Fruit fly (Drosophila melanogaster) whole organism: ENCODE results near the gene CG5969.
"Not testable (repeated sequence)": the region's sequence is repeated elsewhere in the genome, so short reads cannot be mapped to it uniquely, and the experiment has no call there.

Source experiments
- CG8478 ChIP-seq: fragments of >200 bp; optimal IDR thresholded peaks from 2 replicates; lab custom pipeline; 2018; ENCODE audit warnings: inconsistent platforms
- Dll ChIP-seq: fragments of >200 bp; optimal IDR thresholded peaks from 2 replicates; lab custom pipeline; 2017
- EcR ChIP-seq, 2 experiments: fragments of >200 bp; optimal IDR thresholded peaks; 2 replicates each; lab custom pipeline; 2017; ENCODE audit warnings: missing biosample characterization in 2 of 2, missing genetic modification characterization in 2 of 2, missing genetic modification reagents in 2 of 2
- pan ChIP-seq: fragments of >200 bp; optimal IDR thresholded peaks from 2 replicates; lab custom pipeline; 2017
- psq ChIP-seq: fragments of >200 bp; optimal IDR thresholded peaks from 2 replicates; lab custom pipeline; 2017
- usp ChIP-seq: fragments of >200 bp; optimal IDR thresholded peaks from 2 replicates; lab custom pipeline; 2017; ENCODE audit warnings: missing biosample characterization, missing genetic modification characterization, mixed read lengths

CG5969 gene

DNA sequence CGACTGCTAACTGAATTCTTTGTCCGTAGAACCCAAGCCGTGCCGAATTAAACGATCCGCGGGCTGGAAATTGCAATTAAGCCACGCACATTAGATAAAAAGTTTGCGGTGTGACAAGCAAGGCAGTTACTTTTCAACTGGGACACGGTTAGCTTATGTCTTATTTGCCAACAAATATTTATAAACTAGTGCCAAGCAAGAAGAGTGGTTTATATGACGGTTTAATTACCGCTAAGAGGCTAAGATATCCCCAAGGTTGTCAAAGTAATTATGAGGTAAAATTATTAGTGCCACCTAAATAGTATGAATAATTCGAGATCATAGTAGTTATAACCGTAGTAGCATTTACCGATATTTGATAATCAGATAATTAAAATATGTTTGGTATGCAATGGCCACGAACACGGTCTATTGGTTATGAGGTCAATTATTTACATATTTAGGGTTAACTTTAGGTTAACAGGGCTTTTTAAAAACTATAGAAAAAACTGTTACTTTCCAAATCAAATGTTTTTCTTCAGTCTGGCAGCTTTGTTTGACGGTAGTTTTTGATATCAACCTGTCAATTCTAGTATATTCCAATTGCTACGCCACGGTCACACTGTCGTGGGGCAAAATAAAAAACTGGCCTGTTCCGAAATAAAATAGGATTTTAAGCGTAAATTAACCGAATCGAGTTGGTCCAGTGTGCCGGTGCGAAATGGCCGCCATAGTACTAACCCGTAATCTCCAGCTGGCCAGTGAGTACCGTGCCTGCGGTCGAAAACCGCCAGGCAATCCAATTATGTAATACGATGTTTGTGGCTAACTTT lies 21.4 kb downstream of the CG5969 start, which contains the start of gene ZnT77C:
ZnT77C (minus strand) TSS at position 142 of the 812 bp plus-strand sequence.
- TF ChIP-seq EcR (GFP tag; optimal IDR thresholded peaks at IDR 0.05; lab: Kevin White, UChicago) (no peak), psq (lab: Kevin White, UChicago) (no peak), usp (GFP tag; lab: Kevin White, UChicago) (no peak), Dll (lab: Kevin White, UChicago) (no peak), CG8478 (lab: Kevin White, UChicago) (no peak), pan (lab: Kevin White, UChicago) (no peak)

DNA sequence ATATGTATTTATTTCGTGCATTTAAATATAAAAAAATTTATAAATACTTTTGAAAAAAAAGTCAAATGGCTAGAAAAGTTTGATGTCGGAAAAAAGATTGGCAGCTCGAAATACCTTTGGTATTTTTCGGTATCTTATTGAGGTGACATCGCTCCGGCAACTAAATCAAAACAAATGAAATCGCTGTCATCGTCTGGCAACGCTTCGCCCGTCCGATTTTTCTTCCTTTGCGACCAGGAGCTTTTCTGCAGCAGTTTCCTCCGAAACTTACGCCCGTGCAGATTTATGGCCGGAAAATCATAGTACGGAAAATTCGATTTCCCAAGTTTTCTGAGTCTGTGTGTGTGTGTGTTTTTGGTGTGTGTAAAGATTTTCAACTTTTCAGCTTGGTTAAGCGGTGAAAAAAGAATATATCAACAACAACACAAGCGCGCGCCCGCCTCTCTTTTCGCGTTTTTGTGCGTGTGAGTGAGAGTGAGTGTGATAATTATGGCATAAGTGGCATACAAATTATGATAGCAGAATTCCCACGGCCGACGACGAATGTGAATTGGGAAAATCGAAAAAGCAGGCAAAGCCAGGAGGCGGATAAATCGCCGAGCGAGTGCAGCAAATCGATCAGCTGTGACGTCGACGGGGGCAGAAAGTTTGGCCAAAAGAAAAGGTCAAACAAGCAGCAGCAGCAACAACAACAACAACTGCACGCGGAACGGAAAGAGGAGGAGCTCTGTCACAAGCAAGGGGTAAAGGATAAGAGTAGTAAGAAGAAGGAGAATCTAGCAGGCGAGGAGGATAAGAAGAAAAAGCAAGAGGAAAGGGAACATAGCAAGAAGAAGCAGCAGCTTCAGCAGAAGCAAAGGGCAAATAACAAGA lies 23.8 kb downstream of the CG5969 start, which contains the start of gene CG32425:
CG32425 (plus strand) TSS at position 200 of the 873 bp plus-strand sequence.
- TF ChIP-seq EcR (GFP tag; optimal IDR thresholded peaks at IDR 0.05; lab: Kevin White, UChicago) (no peak), Dll (lab: Kevin White, UChicago) (no peak), usp (GFP tag; lab: Kevin White, UChicago) (no peak), pan (lab: Kevin White, UChicago) (no peak), CG8478 (lab: Kevin White, UChicago) (no peak), psq (lab: Kevin White, UChicago) (no peak)

DNA sequence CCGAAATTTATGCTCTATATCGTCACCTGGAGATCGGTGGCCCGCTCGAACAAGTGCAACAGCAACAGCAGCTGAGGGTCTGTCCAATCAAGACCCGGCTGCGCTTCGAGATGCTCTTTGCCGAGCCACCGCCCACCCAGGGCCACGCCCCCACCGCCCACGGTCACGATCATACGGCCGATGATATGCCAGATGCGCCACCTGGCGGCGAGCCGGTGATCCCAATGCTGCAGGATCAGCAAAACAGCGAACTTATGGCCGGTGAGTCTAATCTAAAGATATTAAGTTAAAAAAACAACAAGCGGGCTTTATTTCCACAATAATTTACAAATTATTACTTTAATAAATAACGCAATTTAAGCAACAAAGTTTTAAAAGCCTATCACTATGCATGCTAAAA lies 24.6 kb downstream of the CG5969 start:
- TF ChIP-seq usp (GFP tag; lab: Kevin White, UChicago), result no peak
- no peak for TF ChIP-seq Dll (lab: Kevin White, UChicago)
- no peak for TF ChIP-seq EcR (GFP tag; optimal IDR thresholded peaks at IDR 0.05; lab: Kevin White, UChicago)
- no peak for TF ChIP-seq psq (lab: Kevin White, UChicago)
- TF ChIP-seq pan (lab: Kevin White, UChicago), result no peak
- no peak for TF ChIP-seq CG8478 (lab: Kevin White, UChicago)

DNA sequence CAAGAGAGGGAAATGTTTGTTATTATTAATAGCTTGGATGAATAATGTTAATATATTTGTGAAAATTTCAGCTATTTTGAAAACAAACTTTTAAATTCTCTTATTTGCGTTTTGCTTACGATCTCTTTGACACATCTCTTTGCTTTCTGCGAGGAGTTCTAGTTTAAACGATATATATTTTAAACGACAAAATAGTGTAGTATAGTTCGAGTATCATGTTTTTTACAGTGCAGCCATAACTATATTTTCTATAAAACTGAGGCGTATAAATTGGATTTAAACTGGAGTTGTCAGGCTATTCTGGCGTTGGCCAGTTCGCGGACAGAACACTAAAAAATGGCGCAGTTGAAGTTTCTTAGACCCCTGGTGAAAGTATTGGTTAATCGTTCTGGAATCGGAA lies 26.0 kb downstream of the CG5969 start, which contains the start of gene CG18281:
CG18281 (plus strand) TSS at position 301 of the 400 bp plus-strand sequence.
- TF ChIP-seq psq (lab: Kevin White, UChicago); Dll (lab: Kevin White, UChicago); EcR (GFP tag; optimal IDR thresholded peaks at IDR 0.05; lab: Kevin White, UChicago): not testable (repeated sequence)

DNA sequence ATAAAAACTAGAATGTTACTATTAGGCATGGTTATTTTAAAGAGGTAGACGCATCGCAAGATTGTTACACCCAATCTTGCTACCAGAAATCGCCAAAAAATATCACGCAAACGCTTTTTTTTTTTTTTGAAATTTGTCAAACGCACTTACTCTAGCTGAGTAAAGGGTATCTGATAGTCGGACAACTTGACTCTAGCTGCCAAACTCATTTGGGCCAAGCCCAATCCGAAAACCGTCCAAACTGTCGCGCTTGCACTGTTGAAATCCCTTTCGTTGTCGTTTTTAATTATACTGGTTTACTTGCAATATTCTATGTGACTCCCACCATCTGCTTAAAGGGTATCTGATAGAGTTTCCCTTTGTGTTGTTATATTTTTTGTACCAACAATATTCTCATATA lies 29.7 kb downstream of the CG5969 start:
- TF ChIP-seq EcR (GFP tag; optimal IDR thresholded peaks at IDR 0.05; lab: Kevin White, UChicago) (no peak), CG8478 (lab: Kevin White, UChicago) (no peak), usp (GFP tag; lab: Kevin White, UChicago) (no peak), psq (lab: Kevin White, UChicago) (no peak), pan (lab: Kevin White, UChicago) (no peak), Dll (lab: Kevin White, UChicago) (no peak)

DNA sequence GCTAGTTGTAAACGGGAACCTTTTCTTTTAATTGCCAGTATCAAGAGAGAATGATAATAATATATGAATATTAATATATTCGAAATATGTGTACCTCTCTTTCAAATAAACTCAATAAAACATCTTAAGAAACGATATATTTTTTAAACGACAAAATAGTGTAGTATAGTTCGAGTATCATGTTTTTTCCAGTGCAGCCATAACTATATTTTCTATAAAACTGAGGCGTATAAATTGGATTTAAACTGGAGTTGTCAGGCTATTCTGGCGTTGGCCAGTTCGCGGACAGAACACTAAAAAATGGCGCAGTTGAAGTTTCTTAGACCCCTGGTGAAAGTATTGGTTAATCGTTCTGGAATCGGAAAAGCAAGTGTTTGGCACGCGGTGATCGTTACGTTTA lies 30.3 kb downstream of the CG5969 start, which contains the start of gene CG17637:
CG17637 (plus strand) TSS at position 301 of the 400 bp plus-strand sequence.
- TF ChIP-seq Dll, CG8478, psq (lab: Kevin White, UChicago): not testable (repeated sequence)

DNA sequence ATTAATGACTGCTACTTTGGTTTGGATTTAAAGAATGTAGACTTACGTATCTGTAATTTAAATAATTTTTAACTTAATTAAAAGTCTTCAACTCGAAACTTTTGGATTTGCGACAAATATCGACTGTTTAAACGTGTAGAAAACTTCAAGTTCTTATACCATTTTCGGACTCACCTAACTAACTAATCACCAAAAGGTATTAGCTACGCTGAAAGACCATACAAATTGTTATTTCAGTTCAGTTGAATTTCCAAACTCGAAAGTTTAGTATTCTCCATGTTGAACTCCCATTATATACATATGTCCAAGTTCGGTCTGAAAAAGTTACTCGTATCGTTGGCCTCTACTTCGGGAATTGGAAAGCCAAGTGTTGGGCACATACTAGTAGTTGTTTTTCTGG lies 32.1 kb downstream of the CG5969 start, which contains the start of gene CG5078:
CG5078 (plus strand) TSS at position 301 of the 400 bp plus-strand sequence.
- TF ChIP-seq pan (lab: Kevin White, UChicago) (no peak), EcR (GFP tag; optimal IDR thresholded peaks at IDR 0.05; lab: Kevin White, UChicago) (no peak), usp (GFP tag; lab: Kevin White, UChicago) (no peak), psq (lab: Kevin White, UChicago) (no peak), CG8478 (lab: Kevin White, UChicago) (no peak), Dll (lab: Kevin White, UChicago) (no peak)

DNA sequence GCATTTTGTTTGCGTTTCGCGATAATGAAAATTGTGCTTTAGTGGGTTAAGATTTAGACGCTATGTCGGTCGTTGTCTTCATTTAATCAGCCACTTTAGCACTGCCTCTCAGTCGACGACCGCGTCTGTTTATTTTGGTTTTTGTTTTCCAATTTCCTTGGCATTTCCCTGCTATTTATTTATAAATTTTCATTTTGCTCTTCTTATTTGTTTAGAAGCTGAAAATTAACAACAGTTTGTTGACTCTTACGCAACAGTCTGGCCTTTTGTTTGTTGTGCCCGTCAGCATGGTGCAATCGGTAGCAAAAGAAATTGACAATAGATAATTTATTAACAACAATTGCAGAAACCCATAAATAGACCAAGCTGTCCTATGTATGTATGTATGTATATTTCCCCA lies 34.0 kb downstream of the CG5969 start:
- TF ChIP-seq EcR (GFP tag; optimal IDR thresholded peaks at IDR 0.05; lab: Kevin White, UChicago) (no peak), usp (GFP tag; lab: Kevin White, UChicago) (no peak), CG8478 (lab: Kevin White, UChicago) (no peak), pan (lab: Kevin White, UChicago) (no peak), psq (lab: Kevin White, UChicago) (no peak), Dll (lab: Kevin White, UChicago) (no peak)

DNA sequence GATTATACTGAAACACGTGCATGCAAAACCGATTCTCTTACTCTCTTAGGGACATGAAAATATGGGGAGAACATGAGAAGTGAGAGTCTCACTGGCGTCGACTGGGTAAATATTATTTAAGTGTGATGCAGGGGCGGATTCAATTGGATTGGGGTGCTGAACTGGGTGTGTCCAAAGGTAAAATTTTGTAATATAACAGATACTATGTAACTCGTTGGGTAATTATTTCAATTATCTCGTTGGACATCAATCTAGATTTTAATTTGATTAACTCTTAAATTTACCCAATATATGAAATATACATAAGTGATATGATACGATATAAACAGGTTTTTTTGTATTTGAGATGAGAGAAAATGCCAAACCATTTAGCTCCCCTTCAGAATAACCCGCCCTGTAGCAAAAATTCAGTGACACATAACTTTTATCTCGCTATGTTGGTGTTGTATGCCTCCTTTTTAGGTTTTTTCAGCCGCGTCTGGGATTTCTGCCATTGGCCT lies 34.6 kb downstream of the CG5969 start:
- TF ChIP-seq usp (GFP tag; lab: Kevin White, UChicago) (no peak), pan (lab: Kevin White, UChicago) (no peak), psq (lab: Kevin White, UChicago) (no peak), EcR (GFP tag; optimal IDR thresholded peaks at IDR 0.05; lab: Kevin White, UChicago) (no peak), Dll (lab: Kevin White, UChicago) (no peak), CG8478 (lab: Kevin White, UChicago) (no peak)

DNA sequence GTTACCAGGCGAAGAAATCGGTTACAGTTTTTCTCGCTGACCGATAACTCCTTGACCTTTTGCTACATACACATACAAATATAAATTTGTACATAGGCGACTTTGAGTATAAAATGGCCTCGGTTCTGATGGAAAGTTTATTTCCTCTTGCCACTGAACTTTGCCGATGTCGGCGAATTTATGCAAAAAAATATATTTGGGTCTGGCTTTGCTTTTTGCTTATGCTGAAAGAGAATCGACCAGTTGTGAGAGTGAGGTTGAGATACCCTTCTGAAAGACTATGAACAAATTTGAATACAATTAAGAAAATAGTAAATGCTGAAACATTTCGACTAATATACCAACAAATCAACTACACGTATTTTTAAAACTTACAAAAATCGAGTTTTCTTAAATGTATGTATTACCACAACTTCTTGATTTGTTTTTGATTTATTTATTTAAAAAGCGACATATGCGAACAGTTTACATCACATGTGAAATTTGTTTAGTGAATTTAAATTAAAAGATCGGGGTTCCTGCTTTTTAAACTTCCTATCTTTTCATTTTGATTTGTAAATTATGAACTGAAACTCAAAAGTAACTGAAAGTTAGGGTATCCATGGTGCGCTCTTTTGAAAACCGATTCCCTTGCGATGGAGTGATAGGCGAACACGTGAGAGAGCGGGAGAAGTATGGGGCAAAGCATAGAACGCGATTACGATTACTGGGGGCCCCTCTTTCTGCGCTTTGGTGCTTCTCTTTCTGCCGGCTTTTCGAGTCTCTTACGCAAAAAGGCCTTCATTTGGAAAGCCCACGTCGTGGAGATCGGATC lies 35.7 kb downstream of the CG5969 start:
- TF ChIP-seq CG8478 (lab: Kevin White, UChicago) (no peak), pan (lab: Kevin White, UChicago) (no peak), psq (lab: Kevin White, UChicago) (no peak), usp (GFP tag; lab: Kevin White, UChicago) (no peak), EcR (GFP tag; optimal IDR thresholded peaks at IDR 0.05; lab: Kevin White, UChicago) (no peak), Dll (lab: Kevin White, UChicago) (no peak)
